Fruit fly (Drosophila melanogaster) whole organism, prepupa: Measurements from ENCODE around the gene nsl1.

Source experiments
- CG10669 ChIP-seq: fragments of 200-800 bp; sonication (Bioruptor generic); optimal IDR thresholded peaks from 3 replicates; lab custom pipeline; 2018; ENCODE audit warnings: missing biosample characterization, mild to moderate bottlenecking, missing genetic modification characterization, moderate library complexity
- CG11294 ChIP-seq: fragments of 200-800 bp; sonication (Bioruptor generic); IDR thresholded peaks from 2 replicates; pipeline ENCODE4 v1.3.6; 2022; ENCODE audit warnings: missing biosample characterization, missing genetic modification characterization
- CG11762 ChIP-seq: fragments of 200-800 bp; sonication (Bioruptor generic); optimal IDR thresholded peaks from 3 replicates; lab custom pipeline; 2016; ENCODE audit warnings: missing biosample characterization, missing genetic modification characterization; ENCODE audit not compliant: insufficient read depth
- CG11902 ChIP-seq: fragments of 200-800 bp; sonication (Bioruptor generic); optimal IDR thresholded peaks from 3 replicates; lab custom pipeline; 2016; ENCODE audit warnings: missing biosample characterization, missing genetic modification characterization
- CG15336 ChIP-seq: fragments of 200-800 bp; sonication (Bioruptor generic); IDR thresholded peaks from 2 replicates; pipeline ENCODE4 v1.3.6; 2022; ENCODE audit warnings: missing biosample characterization, missing genetic modification characterization
- CG1621 ChIP-seq: fragments of 200-800 bp; sonication (Bioruptor generic); optimal IDR thresholded peaks from 3 replicates; lab custom pipeline; 2018; ENCODE audit warnings: missing biosample characterization, mild to moderate bottlenecking, missing genetic modification characterization
- CG16779 ChIP-seq: fragments of 200-800 bp; sonication (Bioruptor generic); optimal IDR thresholded peaks from 3 replicates; lab custom pipeline; 2017; ENCODE audit warnings: missing biosample characterization, mild to moderate bottlenecking, missing genetic modification characterization
- CG3032 ChIP-seq: fragments of 200-800 bp; optimal IDR thresholded peaks from 2 replicates; lab custom pipeline; 2019; ENCODE audit warnings: missing biosample characterization, mild to moderate bottlenecking, missing genetic modification characterization, moderate library complexity
- CG31627 ChIP-seq: fragments of 200-800 bp; sonication (Bioruptor generic); optimal IDR thresholded peaks from 3 replicates; lab custom pipeline; 2016; ENCODE audit warnings: missing biosample characterization, missing genetic modification characterization
- CG32006 ChIP-seq: fragments of 200-800 bp; sonication (Bioruptor generic); optimal IDR thresholded peaks from 3 replicates; lab custom pipeline; 2017; ENCODE audit warnings: missing biosample characterization, mild to moderate bottlenecking, missing genetic modification characterization
- CG34406 ChIP-seq: fragments of 200-800 bp; sonication (Bioruptor generic); optimal IDR thresholded peaks from 3 replicates; lab custom pipeline; 2016; ENCODE audit warnings: missing biosample characterization, missing genetic modification characterization
- CG3919 ChIP-seq: fragments of 200-800 bp; sonication (Bioruptor generic); optimal IDR thresholded peaks from 3 replicates; lab custom pipeline; 2016; ENCODE audit warnings: missing biosample characterization, missing genetic modification characterization
- CG4318 ChIP-seq: fragments of 200-800 bp; sonication (Bioruptor generic); optimal IDR thresholded peaks from 3 replicates; lab custom pipeline; 2017; ENCODE audit warnings: missing biosample characterization, mild to moderate bottlenecking, missing genetic modification characterization
- CG6163 ChIP-seq: fragments of 200-800 bp; sonication (Bioruptor generic); IDR thresholded peaks from 3 replicates; pipeline ENCODE4 v1.3.6; 2022; ENCODE audit warnings: missing biosample characterization, missing genetic modification characterization
- CG6276 ChIP-seq: fragments of 200-800 bp; sonication (Bioruptor generic); optimal IDR thresholded peaks from 2 replicates; lab custom pipeline; 2017; ENCODE audit warnings: missing biosample characterization, mild to moderate bottlenecking, missing genetic modification characterization
- CG6792 ChIP-seq: fragments of 200-800 bp; sonication (Bioruptor generic); optimal IDR thresholded peaks from 3 replicates; lab custom pipeline; 2016; ENCODE audit warnings: missing biosample characterization, missing genetic modification characterization
- CG6854 ChIP-seq: fragments of 200-800 bp; sonication (Bioruptor generic); optimal IDR thresholded peaks from 2 replicates; lab custom pipeline; 2017; ENCODE audit warnings: missing biosample characterization, mild to moderate bottlenecking, missing genetic modification characterization
- CG7368 ChIP-seq: fragments of 200-800 bp; sonication (Bioruptor generic); optimal IDR thresholded peaks from 3 replicates; lab custom pipeline; 2016; ENCODE audit warnings: missing biosample characterization, missing genetic modification characterization
- CG8319 ChIP-seq: fragments of 200-800 bp; sonication (Bioruptor generic); optimal IDR thresholded peaks from 3 replicates; lab custom pipeline; 2016; ENCODE audit warnings: missing biosample characterization, missing genetic modification characterization
- CG8632 ChIP-seq: fragments of 200-800 bp; sonication (Bioruptor generic); optimal IDR thresholded peaks from 3 replicates; lab custom pipeline; 2016; ENCODE audit warnings: missing biosample characterization, missing genetic modification characterization
- CG9139 ChIP-seq: fragments of 200-800 bp; sonication (Bioruptor generic); optimal IDR thresholded peaks from 3 replicates; lab custom pipeline; 2017; ENCODE audit warnings: missing biosample characterization, mild to moderate bottlenecking, missing genetic modification characterization
- Eip75B ChIP-seq: fragments of 200-800 bp; sonication (Bioruptor generic); optimal IDR thresholded peaks from 3 replicates; lab custom pipeline; 2016; ENCODE audit warnings: missing biosample characterization, missing genetic modification characterization
- Eip78C ChIP-seq: fragments of 200-800 bp; sonication (Bioruptor generic); peaks from one replicate; lab custom pipeline; 2016; ENCODE audit warnings: missing biosample characterization, missing genetic modification characterization
- Eip93F ChIP-seq: fragments of 200-800 bp; sonication (Bioruptor generic); optimal IDR thresholded peaks from 2 replicates; lab custom pipeline; 2016; ENCODE audit warnings: missing biosample characterization, mild to moderate bottlenecking, missing genetic modification characterization
- Ets96B ChIP-seq: fragments of 200-800 bp; optimal IDR thresholded peaks from 2 replicates; lab custom pipeline; 2019; ENCODE audit warnings: missing biosample characterization, mild to moderate bottlenecking, missing genetic modification characterization, moderate library complexity
- Gug ChIP-seq: fragments of 200-800 bp; sonication (Bioruptor generic); IDR thresholded peaks from 2 replicates; pipeline ENCODE4 v1.3.6; 2022; ENCODE audit warnings: missing biosample characterization, missing genetic modification characterization
- Hr38 ChIP-seq: sonication (Bioruptor generic); optimal IDR thresholded peaks from 2 replicates; lab custom pipeline; 2016; ENCODE audit warnings: missing biosample characterization, missing genetic modification characterization
- Hr39 ChIP-seq: fragments of 200-800 bp; sonication (Bioruptor generic); optimal IDR thresholded peaks from 2 replicates; lab custom pipeline; 2016; ENCODE audit warnings: missing biosample characterization, missing genetic modification characterization
- Hr4 ChIP-seq: fragments of 200-800 bp; sonication (Bioruptor generic); optimal IDR thresholded peaks from 3 replicates; lab custom pipeline; 2016; ENCODE audit warnings: missing biosample characterization, missing genetic modification characterization
- Lpt ChIP-seq: fragments of 200-800 bp; sonication (Bioruptor generic); optimal IDR thresholded peaks from 3 replicates; lab custom pipeline; 2016; ENCODE audit warnings: missing biosample characterization, missing genetic modification characterization
- Met ChIP-seq: fragments of 200-800 bp; sonication (Bioruptor generic); optimal IDR thresholded peaks from 3 replicates; lab custom pipeline; 2016; ENCODE audit warnings: missing biosample characterization, missing genetic modification characterization
- OdsH ChIP-seq: fragments of 200-800 bp; sonication (Bioruptor generic); optimal IDR thresholded peaks from 3 replicates; lab custom pipeline; 2016; ENCODE audit warnings: missing biosample characterization, missing genetic modification characterization
- Sox15 ChIP-seq: fragments of 200-800 bp; sonication (Bioruptor generic); optimal IDR thresholded peaks from 3 replicates; lab custom pipeline; 2016; ENCODE audit warnings: missing biosample characterization, missing genetic modification characterization
- achi ChIP-seq: fragments of 200-800 bp; sonication (Bioruptor generic); optimal IDR thresholded peaks from 3 replicates; lab custom pipeline; 2016; ENCODE audit warnings: missing biosample characterization, missing genetic modification characterization
- acj6 ChIP-seq: fragments of 200-800 bp; sonication (Bioruptor generic); optimal IDR thresholded peaks from 3 replicates; lab custom pipeline; 2016; ENCODE audit warnings: missing biosample characterization, missing genetic modification characterization
- cyc ChIP-seq: fragments of 200-800 bp; sonication (Bioruptor generic); optimal IDR thresholded peaks from 3 replicates; lab custom pipeline; 2016; ENCODE audit warnings: missing biosample characterization, missing genetic modification characterization
- dac ChIP-seq: fragments of 200-800 bp; sonication (Bioruptor generic); optimal IDR thresholded peaks from 2 replicates; lab custom pipeline; 2017; ENCODE audit warnings: missing biosample characterization, mild to moderate bottlenecking, missing genetic modification characterization
- dsx ChIP-seq: fragments of 200-800 bp; optimal IDR thresholded peaks from 3 replicates; lab custom pipeline; 2019; ENCODE audit warnings: missing biosample characterization, mild to moderate bottlenecking, missing genetic modification characterization, moderate library complexity; ENCODE audit not compliant: poor library complexity, severe bottlenecking
- fd59A ChIP-seq: fragments of 200-800 bp; sonication (Bioruptor generic); optimal IDR thresholded peaks from 2 replicates; lab custom pipeline; 2017; ENCODE audit warnings: missing biosample characterization, mild to moderate bottlenecking, missing genetic modification characterization, missing genetic modification reagents
- fkh ChIP-seq: fragments of 200-800 bp; sonication (Bioruptor generic); optimal IDR thresholded peaks from 3 replicates; lab custom pipeline; 2017; ENCODE audit warnings: missing biosample characterization, mild to moderate bottlenecking, missing genetic modification characterization, moderate library complexity
- net ChIP-seq: fragments of 200-800 bp; sonication (Bioruptor generic); optimal IDR thresholded peaks from 3 replicates; lab custom pipeline; 2016; ENCODE audit warnings: missing biosample characterization, missing genetic modification characterization
- salr ChIP-seq, 2 experiments: fragments of 200-800 bp; sonication (Bioruptor generic); optimal IDR thresholded peaks; 3 replicates each; lab custom pipeline; 2016 to 2018; ENCODE audit warnings: missing biosample characterization in 2 of 2, missing genetic modification characterization in 2 of 2, mild to moderate bottlenecking in 1 of 2
- spab ChIP-seq: fragments of 200-800 bp; sonication (Bioruptor generic); optimal IDR thresholded peaks from 2 replicates; lab custom pipeline; 2017; ENCODE audit warnings: missing biosample characterization, mild to moderate bottlenecking, missing genetic modification characterization, missing genetic modification reagents
- ss ChIP-seq, 2 experiments: fragments of 200-800 bp; sonication (Bioruptor generic); optimal IDR thresholded peaks; 2 replicates in 1 of 2; 3 replicates in 1 of 2; lab custom pipeline; 2017 to 2018; ENCODE audit warnings: mild to moderate bottlenecking in 2 of 2, missing biosample characterization in 2 of 2, missing genetic modification characterization in 2 of 2, moderate library complexity in 1 of 2
- topi ChIP-seq: fragments of 200-800 bp; sonication (Bioruptor generic); optimal IDR thresholded peaks from 3 replicates; lab custom pipeline; 2016; ENCODE audit warnings: missing biosample characterization, missing genetic modification characterization
- vri ChIP-seq: fragments of 200-800 bp; sonication (Bioruptor generic); optimal IDR thresholded peaks from 3 replicates; lab custom pipeline; 2016; ENCODE audit warnings: missing biosample characterization, mild to moderate bottlenecking, missing genetic modification characterization

The nsl1 gene

dm6 chr3R:15786538-15786937 lies 7.0 kb upstream of the nsl1 start, which contains the start of gene CG9590:
Gene CG9590, plus strand, starts transcription at chr3R:15786703.
- TF ChIP-seq CG15336 (GFP tag; lab: Robert Waterston, UW) = no peak
- no peak for TF ChIP-seq dsx (GFP tag; lab: Kevin White, UChicago)
- TF ChIP-seq CG11762 (GFP tag; lab: Kevin White, UChicago) = no peak
- no peak for TF ChIP-seq CG16779 (tag; lab: Kevin White, UChicago)
- no peak for TF ChIP-seq CG1621 (tag; lab: Kevin White, UChicago)
- no peak for TF ChIP-seq acj6
- no peak for TF ChIP-seq CG7368
- no peak for TF ChIP-seq CG31627 (GFP tag; lab: Kevin White, UChicago)
- TF ChIP-seq CG10669 (GFP tag; lab: Kevin White, UChicago) = no peak

- TF ChIP-seq dac (GFP tag; lab: Kevin White, UChicago) (no peak), Sox15 (GFP tag; lab: Kevin White, UChicago) (no peak), CG3919 (GFP tag; lab: Kevin White, UChicago) (no peak), CG1621 (tag; lab: Kevin White, UChicago) (no peak), cyc (no peak), spab (GFP tag; lab: Kevin White, UChicago) (no peak), CG6854 (no peak)
Observed at dm6 chr3R:15788221-15788620, 5.4 kb upstream of the nsl1 start, which contains the start of gene Uros2. Gene Uros2, plus strand, starts transcription at chr3R:15788521.

DNA sequence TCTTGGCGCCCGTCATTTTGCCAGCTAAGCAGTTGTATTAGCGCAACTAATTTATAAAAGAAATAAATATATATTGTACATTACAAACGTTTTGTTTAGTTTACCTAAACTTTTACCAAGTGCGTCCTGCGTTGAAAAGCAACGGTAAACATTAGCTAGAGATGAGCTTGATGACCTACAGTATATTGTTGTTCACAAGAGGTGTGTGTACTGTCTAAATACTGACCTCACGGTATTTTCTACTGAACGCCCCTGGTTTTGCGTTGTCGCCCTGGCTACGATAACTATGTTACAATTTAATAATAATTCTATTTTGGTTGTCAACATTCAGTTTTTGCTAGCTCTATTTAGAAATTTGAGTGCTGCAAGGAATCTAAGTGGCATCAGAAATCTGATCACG lies 1.2 kb upstream of the nsl1 start, which contains the start of gene Acyp2:
Acyp2 (plus strand) TSS at position 262 of the 400 bp plus-strand sequence.
- peak; percentile 22 for TF ChIP-seq CG3919 (GFP tag; lab: Kevin White, UChicago)
- no peak for TF ChIP-seq CG32006 (GFP tag; lab: Kevin White, UChicago)
- TF ChIP-seq Met (GFP tag; lab: Kevin White, UChicago) = peak; percentile 7
- TF ChIP-seq achi = no peak
- TF ChIP-seq salr (GFP tag; optimal IDR thresholded peaks at IDR 0.05; lab: Kevin White, UChicago) = no peak
- TF ChIP-seq Hr38 = no peak
- no peak for TF ChIP-seq CG11762 (GFP tag; lab: Kevin White, UChicago)
- TF ChIP-seq ss (GFP tag; optimal IDR thresholded peaks at IDR 0.05; lab: Kevin White, UChicago) = no peak
- TF ChIP-seq dsx (GFP tag; lab: Kevin White, UChicago) = peak; percentile 86
- TF ChIP-seq Eip93F (GFP tag; lab: Kevin White, UChicago) = no peak
- TF ChIP-seq CG7368 = no peak
- TF ChIP-seq Hr4 (GFP tag; lab: Kevin White, UChicago) = peak; percentile 0
- no peak for TF ChIP-seq fd59A (GFP tag; lab: Kevin White, UChicago)
- TF ChIP-seq CG6792 (GFP tag; lab: Kevin White, UChicago) = no peak
- TF ChIP-seq net (GFP tag; lab: Kevin White, UChicago) = no peak
- no peak for TF ChIP-seq spab (GFP tag; lab: Kevin White, UChicago)
- no peak for TF ChIP-seq topi
- no peak for TF ChIP-seq vri (GFP tag; lab: Kevin White, UChicago)
- TF ChIP-seq Sox15 (GFP tag; lab: Kevin White, UChicago) = no peak
- no peak for TF ChIP-seq CG8632 (GFP tag; lab: Kevin White, UChicago)
- no peak for TF ChIP-seq Ets96B (tag; lab: Kevin White, UChicago)
- no peak; the same call in 2 of the 3 replicates for TF ChIP-seq CG6163 (GFP tag; lab: Robert Waterston, UW)
- TF ChIP-seq CG11294 (GFP tag; lab: Robert Waterston, UW) = no peak
- TF ChIP-seq CG8319 (GFP tag; lab: Kevin White, UChicago) = no peak
- TF ChIP-seq CG1621 (tag; lab: Kevin White, UChicago) = no peak
- no peak for TF ChIP-seq dac (GFP tag; lab: Kevin White, UChicago)
- no peak for TF ChIP-seq CG34406 (GFP tag; lab: Kevin White, UChicago)
- no peak for TF ChIP-seq CG6276 (GFP tag; lab: Kevin White, UChicago)
- TF ChIP-seq Gug (GFP tag; lab: Robert Waterston, UW) = no peak
- no peak for TF ChIP-seq CG3032 (tag; lab: Kevin White, UChicago)
- no peak for TF ChIP-seq Lpt
- TF ChIP-seq Eip75B (GFP tag; lab: Kevin White, UChicago) = no peak
- no peak for TF ChIP-seq CG9139 (GFP tag; lab: Kevin White, UChicago)
- no peak for TF ChIP-seq CG6854
- peak; percentile 62 for TF ChIP-seq fkh (GFP tag; lab: Kevin White, UChicago)
- peak; percentile 45 for TF ChIP-seq Hr39 (GFP tag; lab: Kevin White, UChicago)
- no peak for TF ChIP-seq acj6
- no peak for TF ChIP-seq CG11902 (GFP tag; lab: Kevin White, UChicago)
- TF ChIP-seq cyc = peak; percentile 37
- TF ChIP-seq Eip78C (GFP tag; lab: Kevin White, UChicago) = no peak
- peak; percentile 11 for TF ChIP-seq OdsH (GFP tag; lab: Kevin White, UChicago)
- no peak for TF ChIP-seq CG4318 (GFP tag; lab: Kevin White, UChicago)
